Fruit fly (Drosophila melanogaster) whole organism, prepupa: ENCODE results near the gene CG43098.
A peak's percentile ranks its signal among the peaks of the same experiment; 100 is the strongest.

Experiments
- CG11294 ChIP-seq: fragments of 200-800 bp; sonication (Bioruptor generic); IDR thresholded peaks from 2 replicates; pipeline ENCODE4 v1.3.6; 2022; ENCODE audit warnings: missing biosample characterization, missing genetic modification characterization
- CG15336 ChIP-seq: fragments of 200-800 bp; sonication (Bioruptor generic); IDR thresholded peaks from 2 replicates; pipeline ENCODE4 v1.3.6; 2022; ENCODE audit warnings: missing biosample characterization, missing genetic modification characterization
- CG1621 ChIP-seq: fragments of 200-800 bp; sonication (Bioruptor generic); optimal IDR thresholded peaks from 3 replicates; lab custom pipeline; 2018; ENCODE audit warnings: missing biosample characterization, mild to moderate bottlenecking, missing genetic modification characterization
- CG3032 ChIP-seq: fragments of 200-800 bp; optimal IDR thresholded peaks from 2 replicates; lab custom pipeline; 2019; ENCODE audit warnings: missing biosample characterization, mild to moderate bottlenecking, missing genetic modification characterization, moderate library complexity
- CG31627 ChIP-seq: fragments of 200-800 bp; sonication (Bioruptor generic); optimal IDR thresholded peaks from 3 replicates; lab custom pipeline; 2016; ENCODE audit warnings: missing biosample characterization, missing genetic modification characterization
- CG32006 ChIP-seq: fragments of 200-800 bp; sonication (Bioruptor generic); optimal IDR thresholded peaks from 3 replicates; lab custom pipeline; 2017; ENCODE audit warnings: missing biosample characterization, mild to moderate bottlenecking, missing genetic modification characterization
- CG3919 ChIP-seq: fragments of 200-800 bp; sonication (Bioruptor generic); optimal IDR thresholded peaks from 3 replicates; lab custom pipeline; 2016; ENCODE audit warnings: missing biosample characterization, missing genetic modification characterization
- CG4318 ChIP-seq: fragments of 200-800 bp; sonication (Bioruptor generic); optimal IDR thresholded peaks from 3 replicates; lab custom pipeline; 2017; ENCODE audit warnings: missing biosample characterization, mild to moderate bottlenecking, missing genetic modification characterization
- CG6163 ChIP-seq: fragments of 200-800 bp; sonication (Bioruptor generic); IDR thresholded peaks from 3 replicates; pipeline ENCODE4 v1.3.6; 2022; ENCODE audit warnings: missing biosample characterization, missing genetic modification characterization
- CG6792 ChIP-seq: fragments of 200-800 bp; sonication (Bioruptor generic); optimal IDR thresholded peaks from 3 replicates; lab custom pipeline; 2016; ENCODE audit warnings: missing biosample characterization, missing genetic modification characterization
- CG6808 ChIP-seq: fragments of 200-800 bp; sonication (Bioruptor generic); optimal IDR thresholded peaks from 3 replicates; lab custom pipeline; 2017; ENCODE audit warnings: missing biosample characterization, missing genetic modification characterization, mild to moderate bottlenecking, moderate library complexity, missing genetic modification reagents
- CG6854 ChIP-seq: fragments of 200-800 bp; sonication (Bioruptor generic); optimal IDR thresholded peaks from 2 replicates; lab custom pipeline; 2017; ENCODE audit warnings: missing biosample characterization, mild to moderate bottlenecking, missing genetic modification characterization
- CG7368 ChIP-seq: fragments of 200-800 bp; sonication (Bioruptor generic); optimal IDR thresholded peaks from 3 replicates; lab custom pipeline; 2016; ENCODE audit warnings: missing biosample characterization, missing genetic modification characterization
- CG8119 ChIP-seq: fragments of 200-800 bp; sonication (Bioruptor generic); IDR thresholded peaks from 3 replicates; pipeline ENCODE4 v1.3.6; 2022; ENCODE audit warnings: missing biosample characterization, missing genetic modification characterization
- CG8319 ChIP-seq: fragments of 200-800 bp; sonication (Bioruptor generic); optimal IDR thresholded peaks from 3 replicates; lab custom pipeline; 2016; ENCODE audit warnings: missing biosample characterization, missing genetic modification characterization
- CG9139 ChIP-seq: fragments of 200-800 bp; sonication (Bioruptor generic); optimal IDR thresholded peaks from 3 replicates; lab custom pipeline; 2017; ENCODE audit warnings: missing biosample characterization, mild to moderate bottlenecking, missing genetic modification characterization
- Eip78C ChIP-seq: fragments of 200-800 bp; sonication (Bioruptor generic); peaks from one replicate; lab custom pipeline; 2016; ENCODE audit warnings: missing biosample characterization, missing genetic modification characterization
- Eip93F ChIP-seq: fragments of 200-800 bp; sonication (Bioruptor generic); optimal IDR thresholded peaks from 2 replicates; lab custom pipeline; 2016; ENCODE audit warnings: missing biosample characterization, mild to moderate bottlenecking, missing genetic modification characterization
- Ets21C ChIP-seq: fragments of 200-800 bp; sonication (Bioruptor generic); optimal IDR thresholded peaks from 3 replicates; lab custom pipeline; 2016; ENCODE audit warnings: missing biosample characterization, missing genetic modification characterization
- Hr4 ChIP-seq: fragments of 200-800 bp; sonication (Bioruptor generic); optimal IDR thresholded peaks from 3 replicates; lab custom pipeline; 2016; ENCODE audit warnings: missing biosample characterization, missing genetic modification characterization
- Smox ChIP-seq: fragments of 200-800 bp; sonication (Bioruptor generic); optimal IDR thresholded peaks from 3 replicates; lab custom pipeline; 2016; ENCODE audit warnings: missing biosample characterization, missing genetic modification characterization
- achi ChIP-seq: fragments of 200-800 bp; sonication (Bioruptor generic); optimal IDR thresholded peaks from 3 replicates; lab custom pipeline; 2016; ENCODE audit warnings: missing biosample characterization, missing genetic modification characterization
- acj6 ChIP-seq: fragments of 200-800 bp; sonication (Bioruptor generic); optimal IDR thresholded peaks from 3 replicates; lab custom pipeline; 2016; ENCODE audit warnings: missing biosample characterization, missing genetic modification characterization
- cyc ChIP-seq: fragments of 200-800 bp; sonication (Bioruptor generic); optimal IDR thresholded peaks from 3 replicates; lab custom pipeline; 2016; ENCODE audit warnings: missing biosample characterization, missing genetic modification characterization
- eg ChIP-seq: fragments of 200-800 bp; sonication (Bioruptor generic); IDR thresholded peaks from 3 replicates; pipeline ENCODE4 v1.3.6; 2022; ENCODE audit warnings: missing biosample characterization, missing genetic modification characterization
- fd59A ChIP-seq: fragments of 200-800 bp; sonication (Bioruptor generic); optimal IDR thresholded peaks from 2 replicates; lab custom pipeline; 2017; ENCODE audit warnings: missing biosample characterization, mild to moderate bottlenecking, missing genetic modification characterization, missing genetic modification reagents
- fd85E ChIP-seq: fragments of 200-800 bp; sonication (Bioruptor generic); optimal IDR thresholded peaks from 3 replicates; lab custom pipeline; 2016; ENCODE audit warnings: missing biosample characterization, missing genetic modification characterization
- fkh ChIP-seq: fragments of 200-800 bp; sonication (Bioruptor generic); optimal IDR thresholded peaks from 3 replicates; lab custom pipeline; 2017; ENCODE audit warnings: missing biosample characterization, mild to moderate bottlenecking, missing genetic modification characterization, moderate library complexity
- lz ChIP-seq: fragments of 200-800 bp; sonication (Bioruptor generic); optimal IDR thresholded peaks from 3 replicates; lab custom pipeline; 2016; ENCODE audit warnings: missing biosample characterization, missing genetic modification characterization
- net ChIP-seq: fragments of 200-800 bp; sonication (Bioruptor generic); optimal IDR thresholded peaks from 3 replicates; lab custom pipeline; 2016; ENCODE audit warnings: missing biosample characterization, missing genetic modification characterization
- pdm3 ChIP-seq: fragments of 200-800 bp; sonication (Bioruptor generic); optimal IDR thresholded peaks from 3 replicates; lab custom pipeline; 2016; ENCODE audit warnings: missing biosample characterization, missing genetic modification characterization
- spab ChIP-seq: fragments of 200-800 bp; sonication (Bioruptor generic); optimal IDR thresholded peaks from 2 replicates; lab custom pipeline; 2017; ENCODE audit warnings: missing biosample characterization, mild to moderate bottlenecking, missing genetic modification characterization, missing genetic modification reagents
- svp ChIP-seq: fragments of 200-800 bp; sonication (Bioruptor generic); peaks from one replicate; lab custom pipeline; 2016; ENCODE audit warnings: missing biosample characterization, missing genetic modification characterization
- vri ChIP-seq: fragments of 200-800 bp; sonication (Bioruptor generic); optimal IDR thresholded peaks from 3 replicates; lab custom pipeline; 2016; ENCODE audit warnings: missing biosample characterization, mild to moderate bottlenecking, missing genetic modification characterization

The CG43098 gene

dm6 chr3L:3695379-3695778 lies 36.5 kb downstream of the CG43098 start (continued):
- TF ChIP-seq CG11294 (GFP tag; lab: Robert Waterston, UW): no peak
- peak; percentile 24 for TF ChIP-seq CG31627 (GFP tag; lab: Kevin White, UChicago)
- TF ChIP-seq Eip93F (GFP tag; lab: Kevin White, UChicago): no peak
- TF ChIP-seq CG3919 (GFP tag; lab: Kevin White, UChicago): peak; percentile 40
- no peak for TF ChIP-seq fkh (GFP tag; lab: Kevin White, UChicago)
- TF ChIP-seq CG8319 (GFP tag; lab: Kevin White, UChicago): no peak
- peak; percentile 45 for TF ChIP-seq spab

- no peak for TF ChIP-seq CG4318
- TF ChIP-seq Hr4: peak; percentile 24
- no peak for TF ChIP-seq fd85E (GFP tag; lab: Kevin White, UChicago)
- TF ChIP-seq CG15336 (GFP tag; lab: Robert Waterston, UW): peak; percentile 63
- peak; percentile 46; the same call in 1 of the 3 replicates for TF ChIP-seq CG8119 (GFP tag; lab: Robert Waterston, UW)
- TF ChIP-seq eg (GFP tag; lab: Robert Waterston, UW): peak; percentile 52; the same call in 1 of the 3 replicates
- peak; percentile 40 for TF ChIP-seq CG32006 (GFP tag; lab: Kevin White, UChicago)
- TF ChIP-seq, all 60 proteins: peak for 5
These were observed 43.2 kb downstream of the CG43098 start for dm6 chr3L:3702033-3702432.

- TF ChIP-seq eg (GFP tag; lab: Robert Waterston, UW) (peak; percentile 40; the same call in 1 of the 3 replicates), CG6163 (GFP tag; lab: Robert Waterston, UW) (no peak), Eip78C (peak; percentile 28)
These were observed 43.6 kb downstream of the CG43098 start for dm6 chr3L:3702489-3702888.

- no peak for TF ChIP-seq Ets21C (GFP tag; lab: Kevin White, UChicago)
- no peak for TF ChIP-seq cyc (GFP tag; lab: Kevin White, UChicago)
- TF ChIP-seq eg (GFP tag; lab: Robert Waterston, UW): no peak
- no peak for TF ChIP-seq CG6854 (GFP tag; lab: Kevin White, UChicago)
- no peak for TF ChIP-seq svp (GFP tag; lab: Kevin White, UChicago)
- peak; percentile 41 for TF ChIP-seq Hr4
- TF ChIP-seq CG32006 (GFP tag; lab: Kevin White, UChicago): peak; percentile 52
- TF ChIP-seq Smox (GFP tag; lab: Kevin White, UChicago): no peak
- no peak for TF ChIP-seq CG6792 (GFP tag; lab: Kevin White, UChicago)
- peak; percentile 40 for TF ChIP-seq CG15336 (GFP tag; lab: Robert Waterston, UW)
- no peak for TF ChIP-seq Eip93F (GFP tag; lab: Kevin White, UChicago)
- TF ChIP-seq CG8119 (GFP tag; lab: Robert Waterston, UW): peak; percentile 48; the same call in 2 of the 3 replicates
- TF ChIP-seq achi: peak; percentile 30
- TF ChIP-seq CG6163 (GFP tag; lab: Robert Waterston, UW): 0 out of 3 replicates have a peak, but pooled peaks have one; percentile 49
- TF ChIP-seq vri: no peak
- TF ChIP-seq acj6: peak; percentile 7
- TF ChIP-seq net (GFP tag; lab: Kevin White, UChicago): peak; percentile 2
- TF ChIP-seq Eip78C: peak; percentile 82
- TF ChIP-seq pdm3: peak; percentile 31
- no peak for TF ChIP-seq fd59A (GFP tag; lab: Kevin White, UChicago)
- no peak for TF ChIP-seq CG7368 (GFP tag; lab: Kevin White, UChicago)
- TF ChIP-seq, all 60 proteins: peak for 10
These were observed 47.1 kb downstream of the CG43098 start for dm6 chr3L:3705936-3706335.

- TF ChIP-seq CG9139 (GFP tag; lab: Kevin White, UChicago) (no peak), CG3032 (tag; lab: Kevin White, UChicago) (no peak), CG6808 (GFP tag; lab: Kevin White, UChicago) (no peak), lz (GFP tag; lab: Kevin White, UChicago) (no peak), eg (GFP tag; lab: Robert Waterston, UW) (no peak), CG3919 (GFP tag; lab: Kevin White, UChicago) (no peak), CG1621 (tag; lab: Kevin White, UChicago) (no peak), net (GFP tag; lab: Kevin White, UChicago) (no peak), CG8319 (GFP tag; lab: Kevin White, UChicago) (no peak), CG32006 (GFP tag; lab: Kevin White, UChicago) (no peak), CG6163 (GFP tag; lab: Robert Waterston, UW) (no peak)
- TF ChIP-seq, all 60 proteins: peak for 0
These were observed 47.9 kb downstream of the CG43098 start for dm6 chr3L:3706782-3707181.
